Fruit fly (Drosophila melanogaster) whole organism, embryonic: Measurements from ENCODE around the gene CG31752.
A peak's percentile ranks its signal among the peaks of the same experiment; 100 is the strongest.

Experiments
- ATbp ChIP-seq: fragments of 200-800 bp; sonication (Bioruptor generic); optimal IDR thresholded peaks from 2 replicates; lab custom pipeline; 2017; ENCODE audit warnings: missing biosample characterization, mild to moderate bottlenecking, missing genetic modification characterization, missing genetic modification reagents
- Atf-2 ChIP-seq: fragments of 200-800 bp; sonication (Bioruptor generic); optimal IDR thresholded peaks from 2 replicates; lab custom pipeline; 2016; ENCODE audit warnings: missing biosample characterization, missing genetic modification characterization
- CG10979 ChIP-seq: fragments of 200-800 bp; sonication (Bioruptor generic); optimal IDR thresholded peaks from 2 replicates; lab custom pipeline; 2018; ENCODE audit warnings: missing biosample characterization, mild to moderate bottlenecking, missing genetic modification characterization, moderate library complexity
- CG11695 ChIP-seq: fragments of 200-800 bp; sonication (Bioruptor generic); IDR thresholded peaks from 3 replicates; pipeline ENCODE4 v1.3.6; 2022; ENCODE audit warnings: missing biosample characterization, missing genetic modification characterization
- CG12071 ChIP-seq: fragments of 200-800 bp; sonication (Bioruptor generic); optimal IDR thresholded peaks from 3 replicates; lab custom pipeline; 2018; ENCODE audit warnings: missing biosample characterization, mild to moderate bottlenecking, missing genetic modification characterization
- CG12236 ChIP-seq: fragments of 200-800 bp; sonication (Bioruptor generic); optimal IDR thresholded peaks from 2 replicates; lab custom pipeline; 2016; ENCODE audit warnings: missing biosample characterization, missing genetic modification characterization
- CG13123 ChIP-seq: fragments of 200-800 bp; sonication (Bioruptor generic); optimal IDR thresholded peaks from 2 replicates; lab custom pipeline; 2016; ENCODE audit warnings: missing biosample characterization, missing genetic modification characterization
- CG15269 ChIP-seq: fragments of 200-800 bp; sonication (Bioruptor generic); optimal IDR thresholded peaks from 2 replicates; lab custom pipeline; 2018; ENCODE audit warnings: missing biosample characterization, mild to moderate bottlenecking, missing genetic modification characterization, moderate library complexity
- CG15601 ChIP-seq: fragments of 200-800 bp; sonication (Bioruptor generic); optimal IDR thresholded peaks from 3 replicates; lab custom pipeline; 2019; ENCODE audit warnings: missing biosample characterization, mild to moderate bottlenecking, missing genetic modification characterization, moderate library complexity
- CG1602 ChIP-seq: fragments of 200-800 bp; sonication (Bioruptor generic); optimal IDR thresholded peaks from 3 replicates; lab custom pipeline; 2016; ENCODE audit warnings: missing biosample characterization, missing genetic modification characterization
- CG1603 ChIP-seq: fragments of 200-800 bp; sonication (Bioruptor generic); optimal IDR thresholded peaks from 2 replicates; lab custom pipeline; 2019; ENCODE audit warnings: missing biosample characterization, mild to moderate bottlenecking, missing genetic modification characterization, moderate library complexity
- CG16863 ChIP-seq: fragments of 200-800 bp; sonication (Bioruptor generic); optimal IDR thresholded peaks from 3 replicates; lab custom pipeline; 2016; ENCODE audit warnings: missing biosample characterization, missing genetic modification characterization
- CG17385 ChIP-seq: fragments of 200-800 bp; sonication (Bioruptor generic); optimal IDR thresholded peaks from 3 replicates; lab custom pipeline; 2018; ENCODE audit warnings: missing biosample characterization, mild to moderate bottlenecking, missing genetic modification characterization
- CG2678 ChIP-seq: fragments of 200-800 bp; sonication (Bioruptor generic); optimal IDR thresholded peaks from 3 replicates; lab custom pipeline; 2019; ENCODE audit warnings: missing biosample characterization, mild to moderate bottlenecking, missing genetic modification characterization, moderate library complexity
- CG2712 ChIP-seq: fragments of 200-800 bp; optimal IDR thresholded peaks from 3 replicates; lab custom pipeline; 2019; ENCODE audit warnings: missing biosample characterization, mild to moderate bottlenecking, missing genetic modification characterization, moderate library complexity
- CG2889 ChIP-seq: fragments of 200-800 bp; sonication (Bioruptor generic); IDR thresholded peaks from 3 replicates; pipeline ENCODE4 v1.3.6; 2022; ENCODE audit warnings: missing biosample characterization, missing genetic modification characterization
- CG30403 ChIP-seq: fragments of 200-800 bp; sonication (Bioruptor generic); optimal IDR thresholded peaks from 3 replicates; lab custom pipeline; 2016; ENCODE audit warnings: missing biosample characterization, missing genetic modification characterization
- CG32772 ChIP-seq: fragments of 200-800 bp; sonication (Bioruptor generic); IDR thresholded peaks from 2 replicates; pipeline ENCODE4 v1.3.6; 2022; ENCODE audit warnings: missing biosample characterization, missing genetic modification characterization
- CG4424 ChIP-seq: fragments of 200-800 bp; sonication (Bioruptor generic); optimal IDR thresholded peaks from 3 replicates; lab custom pipeline; 2016; ENCODE audit warnings: missing biosample characterization, missing genetic modification characterization
- CG7271 ChIP-seq: fragments of 200-800 bp; sonication (Bioruptor generic); optimal IDR thresholded peaks from 2 replicates; lab custom pipeline; 2018; ENCODE audit warnings: missing biosample characterization, mild to moderate bottlenecking, missing genetic modification characterization, moderate library complexity
- CG7745 ChIP-seq: fragments of 200-800 bp; sonication (Bioruptor generic); optimal IDR thresholded peaks from 2 replicates; lab custom pipeline; 2018; ENCODE audit warnings: missing biosample characterization, mild to moderate bottlenecking, missing genetic modification characterization, moderate library complexity
- CG8478 ChIP-seq: fragments of >200 bp; optimal IDR thresholded peaks from 2 replicates; lab custom pipeline; 2018
- CG9817 ChIP-seq: fragments of 200-800 bp; sonication (Bioruptor generic); optimal IDR thresholded peaks from 2 replicates; lab custom pipeline; 2018; ENCODE audit warnings: missing biosample characterization, mild to moderate bottlenecking, missing genetic modification characterization, moderate library complexity
- Chrac-16 ChIP-seq: fragments of 200-800 bp; sonication (Bioruptor generic); optimal IDR thresholded peaks from 3 replicates; lab custom pipeline; 2016; ENCODE audit warnings: missing biosample characterization, missing genetic modification characterization
- Dip2 ChIP-seq: fragments of 200-800 bp; sonication (Bioruptor generic); IDR thresholded peaks from 2 replicates; pipeline ENCODE4 v1.3.6; 2022; ENCODE audit warnings: missing biosample characterization, missing genetic modification characterization
- Dip3 ChIP-seq: fragments of 200-800 bp; sonication (Bioruptor generic); optimal IDR thresholded peaks from 3 replicates; lab custom pipeline; 2016; ENCODE audit warnings: missing biosample characterization, missing genetic modification characterization
- HHEX ChIP-seq: fragments of 200-800 bp; sonication (Bioruptor generic); optimal IDR thresholded peaks from 3 replicates; lab custom pipeline; 2017; ENCODE audit warnings: missing biosample characterization, mild to moderate bottlenecking, missing genetic modification characterization, missing genetic modification reagents
- Hey ChIP-seq: fragments of 200-800 bp; sonication (Bioruptor generic); optimal IDR thresholded peaks from 3 replicates; lab custom pipeline; 2018; ENCODE audit warnings: missing biosample characterization, mild to moderate bottlenecking, missing genetic modification characterization
- Hmx ChIP-seq: fragments of 200-800 bp; sonication (Bioruptor generic); optimal IDR thresholded peaks from 2 replicates; lab custom pipeline; 2016; ENCODE audit warnings: missing biosample characterization, missing genetic modification characterization
- Hsf ChIP-seq: fragments of 200-800 bp; sonication (Bioruptor generic); optimal IDR thresholded peaks from 3 replicates; lab custom pipeline; 2016; ENCODE audit warnings: missing biosample characterization, missing genetic modification characterization
- Lhr ChIP-seq: fragments of 200-800 bp; sonication (Bioruptor generic); optimal IDR thresholded peaks from 3 replicates; lab custom pipeline; 2017; ENCODE audit warnings: mild to moderate bottlenecking, missing biosample characterization, missing genetic modification reagents, missing genetic modification characterization
- Mes4 ChIP-seq: fragments of 200-800 bp; sonication (Bioruptor generic); optimal IDR thresholded peaks from 2 replicates; lab custom pipeline; 2016; ENCODE audit warnings: missing biosample characterization, missing genetic modification characterization
- Ptx1 ChIP-seq: fragments of 200-800 bp; sonication (Bioruptor generic); IDR thresholded peaks from 2 replicates; pipeline ENCODE4 v1.3.6; 2022; ENCODE audit warnings: missing biosample characterization, missing genetic modification characterization
- Ravus ChIP-seq: fragments of 200-800 bp; sonication (Bioruptor generic); IDR thresholded peaks from 2 replicates; pipeline ENCODE4 v1.3.6; 2022; ENCODE audit warnings: missing biosample characterization, missing genetic modification characterization
- Sox100B ChIP-seq: fragments of 200-800 bp; sonication (Bioruptor generic); optimal IDR thresholded peaks from 3 replicates; lab custom pipeline; 2018; ENCODE audit warnings: missing biosample characterization, mild to moderate bottlenecking, missing genetic modification characterization
- Trl ChIP-seq, 3 experiments: fragments of >200 bp in 2 of 3; fragments of 200-800 bp in 1 of 3; sonication (Bioruptor generic) in 1 of 3; optimal IDR thresholded peaks; 2 replicates in 1 of 3; 3 replicates in 2 of 3; lab custom pipeline; 2016 to 2017; ENCODE audit warnings: missing biosample characterization in 1 of 3, missing genetic modification characterization in 1 of 3
- ap ChIP-seq: fragments of 200-800 bp; sonication (Bioruptor generic); IDR thresholded peaks from 2 replicates; pipeline ENCODE4 v1.3.6; 2022; ENCODE audit warnings: missing biosample characterization, missing genetic modification characterization
- dysf ChIP-seq: fragments of 200-800 bp; sonication (Bioruptor generic); IDR thresholded peaks from 3 replicates; pipeline ENCODE4 v1.3.6; 2022; ENCODE audit warnings: missing biosample characterization, missing genetic modification characterization
- gem ChIP-seq: fragments of 200-800 bp; sonication (Bioruptor generic); optimal IDR thresholded peaks from 2 replicates; lab custom pipeline; 2019; ENCODE audit warnings: missing biosample characterization, mild to moderate bottlenecking, missing genetic modification characterization, moderate library complexity
- gt ChIP-seq: fragments of 200-800 bp; sonication (Bioruptor generic); IDR thresholded peaks from 2 replicates; pipeline ENCODE4 v1.3.6; 2022; ENCODE audit warnings: missing biosample characterization, missing genetic modification characterization
- jing ChIP-seq: fragments of 200-800 bp; sonication (Bioruptor generic); optimal IDR thresholded peaks from 2 replicates; lab custom pipeline; 2018; ENCODE audit warnings: missing biosample characterization, mild to moderate bottlenecking, missing genetic modification characterization
- nmo ChIP-seq: fragments of 200-800 bp; sonication (Bioruptor generic); optimal IDR thresholded peaks from 2 replicates; lab custom pipeline; 2018; ENCODE audit warnings: missing biosample characterization, mild to moderate bottlenecking, missing genetic modification characterization, moderate library complexity
- odd ChIP-seq: fragments of 200-800 bp; sonication (Bioruptor generic); optimal IDR thresholded peaks from 2 replicates; lab custom pipeline; 2017; ENCODE audit warnings: missing biosample characterization, mild to moderate bottlenecking, missing genetic modification characterization
- pb ChIP-seq: fragments of 200-800 bp; sonication (Bioruptor generic); optimal IDR thresholded peaks from 3 replicates; lab custom pipeline; 2016; ENCODE audit warnings: missing biosample characterization, missing genetic modification characterization
- peb ChIP-seq: fragments of 200-800 bp; sonication (Bioruptor generic); IDR thresholded peaks from 2 replicates; pipeline ENCODE4 v1.3.6; 2022; ENCODE audit warnings: missing biosample characterization, missing genetic modification characterization
- pnt ChIP-seq: fragments of 200-800 bp; sonication (Bioruptor generic); optimal IDR thresholded peaks from 3 replicates; lab custom pipeline; 2016; ENCODE audit warnings: missing biosample characterization, missing genetic modification characterization
- stc ChIP-seq: fragments of 200-800 bp; sonication (Bioruptor generic); IDR thresholded peaks from 2 replicates; pipeline ENCODE4 v1.3.6; 2022; ENCODE audit warnings: missing biosample characterization, missing genetic modification characterization
- tin ChIP-seq: fragments of 200-800 bp; sonication (Bioruptor generic); optimal IDR thresholded peaks from 3 replicates; lab custom pipeline; 2016; ENCODE audit warnings: missing biosample characterization, missing genetic modification characterization
- twi ChIP-seq: fragments of 200-800 bp; optimal IDR thresholded peaks from 2 replicates; lab custom pipeline; 2019; ENCODE audit warnings: missing biosample characterization, mild to moderate bottlenecking, missing genetic modification characterization, moderate library complexity
- unpg ChIP-seq: fragments of 200-800 bp; sonication (Bioruptor generic); optimal IDR thresholded peaks from 3 replicates; lab custom pipeline; 2018; ENCODE audit warnings: missing biosample characterization, mild to moderate bottlenecking, missing genetic modification characterization, moderate library complexity
- zfh1 ChIP-seq: fragments of 200-800 bp; sonication (Bioruptor generic); IDR thresholded peaks from 3 replicates; pipeline ENCODE4 v1.3.6; 2022; ENCODE audit warnings: missing biosample characterization, missing genetic modification characterization

Gene CG31752

DNA sequence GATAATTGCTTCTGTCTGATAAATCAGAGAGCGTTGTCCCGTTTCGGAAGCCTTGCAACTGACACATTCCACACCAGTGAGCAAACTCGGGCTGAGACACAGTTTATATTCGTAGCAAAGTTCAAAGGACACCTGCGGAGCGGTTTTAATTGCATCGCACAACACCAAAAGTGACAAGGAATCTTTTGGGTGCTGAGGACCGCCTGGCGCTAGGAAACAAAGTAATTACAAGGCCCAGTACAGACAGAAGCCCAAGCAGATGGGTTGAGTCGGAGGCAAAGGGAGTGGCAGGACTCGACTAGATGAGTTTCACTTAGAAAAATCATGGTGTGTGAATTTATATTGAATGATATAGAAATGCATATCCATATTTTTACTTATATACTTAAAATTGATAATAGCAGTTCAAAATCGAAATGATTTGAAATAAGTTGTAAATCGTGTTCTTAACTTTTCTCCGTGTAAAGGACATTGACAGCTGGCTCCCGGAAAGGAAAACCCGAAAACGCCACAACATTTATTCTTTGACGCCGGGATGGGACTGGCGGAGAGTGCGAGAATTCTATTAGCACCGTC lies 32.3 kb downstream of the CG31752 start (continued):
- no peak for TF ChIP-seq ATbp (GFP tag; lab: Kevin White, UChicago)
- TF ChIP-seq Sox100B (GFP tag; lab: Kevin White, UChicago) = no peak
- TF ChIP-seq peb (GFP tag; lab: Robert Waterston, UW) = no peak
- TF ChIP-seq Dip3 (GFP tag; lab: Kevin White, UChicago) = no peak
- TF ChIP-seq dysf (GFP tag; lab: Robert Waterston, UW) = peak; percentile 24; the same call in 1 of the 3 replicates
- TF ChIP-seq gem = peak; percentile 55
- TF ChIP-seq CG4424 (GFP tag; lab: Kevin White, UChicago) = peak; percentile 26
- no peak for TF ChIP-seq HHEX
- TF ChIP-seq CG32772 (GFP tag; lab: Robert Waterston, UW) = no peak
- no peak for TF ChIP-seq CG9817 (tag; lab: Kevin White, UChicago)
- peak; percentile 19 for TF ChIP-seq CG15269 (tag; lab: Kevin White, UChicago)
- TF ChIP-seq CG30403 (GFP tag; lab: Kevin White, UChicago) = peak; percentile 31
- no peak for TF ChIP-seq Atf-2 (GFP tag; lab: Kevin White, UChicago)
- TF ChIP-seq Trl (optimal IDR thresholded peaks at IDR 0.05; lab: Kevin White, UChicago) = no peak
- no peak for TF ChIP-seq Trl (GFP tag; optimal IDR thresholded peaks at IDR 0.05; lab: Kevin White, UChicago)
- TF ChIP-seq CG11695 (GFP tag; lab: Robert Waterston, UW) = 0 out of 3 replicates have a peak, but pooled peaks have one; percentile 16
- TF ChIP-seq CG17385 (GFP tag; lab: Kevin White, UChicago) = peak; percentile 9
- TF ChIP-seq ap = no peak
- TF ChIP-seq Chrac-16 (GFP tag; lab: Kevin White, UChicago) = peak; percentile 10
- peak; percentile 54 for TF ChIP-seq CG2712
- TF ChIP-seq CG16863 = no peak
- TF ChIP-seq CG13123 = no peak
- no peak for TF ChIP-seq Hsf
- TF ChIP-seq CG1602 (GFP tag; lab: Kevin White, UChicago) = no peak
- peak; percentile 47 for TF ChIP-seq CG2678 (tag; lab: Kevin White, UChicago)
- TF ChIP-seq zfh1 (GFP tag; lab: Robert Waterston, UW) = peak; percentile 67
- TF ChIP-seq odd = no peak
- TF ChIP-seq Hey (tag; lab: Kevin White, UChicago) = no peak
- TF ChIP-seq pnt (GFP tag; lab: Kevin White, UChicago) = no peak
- TF ChIP-seq CG8478 = no peak
- no peak for TF ChIP-seq tin
- no peak for TF ChIP-seq stc
- TF ChIP-seq CG10979 (tag; lab: Kevin White, UChicago) = peak; percentile 50
- TF ChIP-seq CG1603 (tag; lab: Kevin White, UChicago) = peak; percentile 47
- no peak for TF ChIP-seq Mes4 (GFP tag; lab: Kevin White, UChicago)
- no peak for TF ChIP-seq CG12236 (GFP tag; lab: Kevin White, UChicago)
- no peak for TF ChIP-seq gt (GFP tag; lab: Robert Waterston, UW)
- no peak for TF ChIP-seq CG12071 (GFP tag; lab: Kevin White, UChicago)
- no peak for TF ChIP-seq Dip2 (GFP tag; lab: Robert Waterston, UW)
- TF ChIP-seq Ptx1 = peak; percentile 32; the same call in 1 of the 2 replicates
- TF ChIP-seq pb = no peak
- no peak for TF ChIP-seq CG7271 (tag; lab: Kevin White, UChicago)
- TF ChIP-seq unpg (GFP tag; lab: Kevin White, UChicago) = peak; percentile 42
- peak; percentile 32 for TF ChIP-seq twi (tag; lab: Kevin White, UChicago)
- peak; percentile 22 for TF ChIP-seq nmo (GFP tag; lab: Kevin White, UChicago)
- TF ChIP-seq CG7745 (tag; lab: Kevin White, UChicago) = no peak
- no peak for TF ChIP-seq jing (GFP tag; lab: Kevin White, UChicago)
- TF ChIP-seq CG2889 (GFP tag; lab: Robert Waterston, UW) = peak; percentile 23; the same call in 1 of the 3 replicates
- no peak for TF ChIP-seq Lhr (GFP tag; lab: Kevin White, UChicago)
- no peak for TF ChIP-seq Hmx (GFP tag; lab: Kevin White, UChicago)
- TF ChIP-seq CG15601 (tag; lab: Kevin White, UChicago) = no peak
- TF ChIP-seq Ravus = no peak
